Fruit fly (Drosophila melanogaster) whole organism, embryonic: ENCODE results near the gene CG14915.
A peak's percentile ranks its signal among the peaks of the same experiment; 100 is the strongest.

ENCODE experiments used
- Antp ChIP-seq: fragments of 200-800 bp; sonication (Bioruptor generic); optimal IDR thresholded peaks from 3 replicates; lab custom pipeline; 2016; ENCODE audit warnings: missing biosample characterization, missing genetic modification characterization
- Bgb ChIP-seq: fragments of 200-800 bp; sonication (Bioruptor generic); IDR thresholded peaks from 2 replicates; pipeline ENCODE4 v1.3.6; 2022; ENCODE audit warnings: missing biosample characterization, missing genetic modification characterization; ENCODE audit not compliant: partially characterized antibody
- CG10274 ChIP-seq: fragments of 200-800 bp; sonication (Bioruptor generic); optimal IDR thresholded peaks from 3 replicates; lab custom pipeline; 2017; ENCODE audit warnings: missing biosample characterization, mild to moderate bottlenecking, missing genetic modification characterization
- CG15269 ChIP-seq: fragments of 200-800 bp; sonication (Bioruptor generic); optimal IDR thresholded peaks from 2 replicates; lab custom pipeline; 2018; ENCODE audit warnings: missing biosample characterization, mild to moderate bottlenecking, missing genetic modification characterization, moderate library complexity
- CG17359 ChIP-seq: fragments of 200-800 bp; sonication (Bioruptor generic); optimal IDR thresholded peaks from 3 replicates; lab custom pipeline; 2018; ENCODE audit warnings: missing biosample characterization, mild to moderate bottlenecking, missing genetic modification characterization, moderate library complexity
- CG17829 ChIP-seq: fragments of 200-800 bp; optimal IDR thresholded peaks from 2 replicates; lab custom pipeline; 2019; ENCODE audit warnings: missing biosample characterization, mild to moderate bottlenecking, missing genetic modification characterization, moderate library complexity
- CG32772 ChIP-seq: fragments of 200-800 bp; sonication (Bioruptor generic); IDR thresholded peaks from 2 replicates; pipeline ENCODE4 v1.3.6; 2022; ENCODE audit warnings: missing biosample characterization, missing genetic modification characterization
- CG3281 ChIP-seq: fragments of 200-800 bp; sonication (Bioruptor generic); optimal IDR thresholded peaks from 3 replicates; lab custom pipeline; 2017; ENCODE audit warnings: missing biosample characterization, mild to moderate bottlenecking, missing genetic modification characterization
- CG4820 ChIP-seq: fragments of 200-800 bp; sonication (Bioruptor generic); optimal IDR thresholded peaks from 3 replicates; lab custom pipeline; 2016; ENCODE audit warnings: missing biosample characterization, missing genetic modification characterization
- CG7357 ChIP-seq: fragments of 200-800 bp; sonication (Bioruptor generic); IDR thresholded peaks from 3 replicates; pipeline ENCODE4 v1.3.6; 2022; ENCODE audit warnings: missing biosample characterization, missing genetic modification characterization
- CG7839 ChIP-seq: fragments of 200-800 bp; sonication (Bioruptor generic); optimal IDR thresholded peaks from 3 replicates; lab custom pipeline; 2018; ENCODE audit warnings: missing biosample characterization, mild to moderate bottlenecking, missing genetic modification characterization, moderate library complexity
- CG7963 ChIP-seq: fragments of 200-800 bp; sonication (Bioruptor generic); IDR thresholded peaks from 3 replicates; pipeline ENCODE4 v1.3.6; 2022; ENCODE audit warnings: missing biosample characterization, missing genetic modification characterization; ENCODE audit not compliant: partially characterized antibody
- CG8281 ChIP-seq: fragments of 200-800 bp; sonication (Bioruptor generic); optimal IDR thresholded peaks from 2 replicates; lab custom pipeline; 2018; ENCODE audit warnings: missing biosample characterization, mild to moderate bottlenecking, missing genetic modification characterization, moderate library complexity
- CG8944 ChIP-seq: fragments of 200-800 bp; sonication (Bioruptor generic); optimal IDR thresholded peaks from 3 replicates; lab custom pipeline; 2016; ENCODE audit warnings: missing biosample characterization, missing genetic modification characterization
- CHES-1-like ChIP-seq: fragments of 200-800 bp; sonication (Bioruptor generic); optimal IDR thresholded peaks from 2 replicates; lab custom pipeline; 2016; ENCODE audit warnings: missing biosample characterization, missing genetic modification characterization
- Chrac-16 ChIP-seq: fragments of 200-800 bp; sonication (Bioruptor generic); optimal IDR thresholded peaks from 3 replicates; lab custom pipeline; 2016; ENCODE audit warnings: missing biosample characterization, missing genetic modification characterization
- Dad ChIP-seq: fragments of 200-800 bp; sonication (Bioruptor generic); optimal IDR thresholded peaks from 3 replicates; lab custom pipeline; 2016; ENCODE audit warnings: missing biosample characterization, missing genetic modification characterization
- Jarid2 ChIP-seq: fragments of 200-800 bp; sonication (Bioruptor generic); optimal IDR thresholded peaks from 3 replicates; lab custom pipeline; 2017; ENCODE audit warnings: mild to moderate bottlenecking, missing biosample characterization, missing genetic modification reagents, missing genetic modification characterization
- Lpt ChIP-seq: fragments of >200 bp; optimal IDR thresholded peaks from 2 replicates; lab custom pipeline; 2018; ENCODE audit warnings: missing biosample characterization, missing genetic modification characterization
- Mad ChIP-seq: fragments of 200-800 bp; sonication (Bioruptor generic); optimal IDR thresholded peaks from 2 replicates; lab custom pipeline; 2016; ENCODE audit warnings: missing biosample characterization, missing genetic modification characterization
- NK7.1 ChIP-seq: fragments of 200-800 bp; sonication (Bioruptor generic); optimal IDR thresholded peaks from 3 replicates; lab custom pipeline; 2016; ENCODE audit warnings: missing biosample characterization, missing genetic modification characterization
- NfI ChIP-seq: fragments of 200-800 bp; sonication (Bioruptor generic); optimal IDR thresholded peaks from 3 replicates; lab custom pipeline; 2018; ENCODE audit warnings: missing biosample characterization, mild to moderate bottlenecking, missing genetic modification characterization, moderate library complexity
- Opbp ChIP-seq: fragments of 200-800 bp; sonication (Bioruptor generic); IDR thresholded peaks from 3 replicates; pipeline ENCODE4 v1.3.6; 2022; ENCODE audit warnings: missing biosample characterization, missing genetic modification characterization; ENCODE audit not compliant: partially characterized antibody
- Pdp1 ChIP-seq, 2 experiments: fragments of 200-800 bp; sonication (Bioruptor generic); optimal IDR thresholded peaks; 3 replicates each; lab custom pipeline; 2016; ENCODE audit warnings: missing biosample characterization in 2 of 2, missing genetic modification characterization in 2 of 2, mild to moderate bottlenecking in 1 of 2, moderate library complexity in 1 of 2
- Ravus ChIP-seq: fragments of 200-800 bp; sonication (Bioruptor generic); IDR thresholded peaks from 2 replicates; pipeline ENCODE4 v1.3.6; 2022; ENCODE audit warnings: missing biosample characterization, missing genetic modification characterization
- Tbp ChIP-seq: fragments of >200 bp; optimal IDR thresholded peaks from 2 replicates; lab custom pipeline; 2018; ENCODE audit warnings: missing biosample characterization, missing genetic modification characterization
- Vsx1 ChIP-seq: fragments of 200-800 bp; sonication (Bioruptor generic); optimal IDR thresholded peaks from 2 replicates; lab custom pipeline; 2017; ENCODE audit warnings: missing biosample characterization, mild to moderate bottlenecking, missing genetic modification characterization, missing genetic modification reagents
- Xbp1 ChIP-seq: fragments of 200-800 bp; sonication (Bioruptor generic); optimal IDR thresholded peaks from 3 replicates; lab custom pipeline; 2016; ENCODE audit warnings: missing biosample characterization, mild to moderate bottlenecking, missing genetic modification characterization
- Xrp1 ChIP-seq: fragments of 200-800 bp; sonication (Bioruptor generic); IDR thresholded peaks from 2 replicates; pipeline ENCODE4 v1.3.6; 2022; ENCODE audit warnings: missing biosample characterization, missing genetic modification characterization
- aop ChIP-seq: fragments of 200-800 bp; sonication (Bioruptor generic); IDR thresholded peaks from 2 replicates; pipeline ENCODE4 v1.3.6; 2022; ENCODE audit warnings: missing biosample characterization, missing genetic modification characterization
- ato ChIP-seq: fragments of 200-800 bp; sonication (Bioruptor generic); IDR thresholded peaks from 2 replicates; pipeline ENCODE4 v1.3.6; 2022; ENCODE audit warnings: missing biosample characterization, missing genetic modification characterization; ENCODE audit not compliant: partially characterized antibody
- az2 ChIP-seq: fragments of 200-800 bp; sonication (Bioruptor generic); optimal IDR thresholded peaks from 3 replicates; lab custom pipeline; 2016; ENCODE audit warnings: missing biosample characterization, missing genetic modification characterization
- chif ChIP-seq, 2 experiments: fragments of 200-800 bp; sonication (Bioruptor generic); optimal IDR thresholded peaks; 3 replicates each; lab custom pipeline; 2016; ENCODE audit warnings: missing biosample characterization in 2 of 2, missing genetic modification characterization in 2 of 2
- dati ChIP-seq: fragments of 200-800 bp; sonication (Bioruptor generic); IDR thresholded peaks from 2 replicates; pipeline ENCODE4 v1.3.6; 2022; ENCODE audit warnings: missing biosample characterization, missing genetic modification characterization
- dimm ChIP-seq: fragments of 200-800 bp; sonication (Bioruptor generic); IDR thresholded peaks from 2 replicates; pipeline ENCODE4 v1.3.6; 2022; ENCODE audit warnings: missing biosample characterization, missing genetic modification characterization
- dmrt99B ChIP-seq: fragments of 200-800 bp; sonication (Bioruptor generic); optimal IDR thresholded peaks from 2 replicates; lab custom pipeline; 2018; ENCODE audit warnings: missing biosample characterization, mild to moderate bottlenecking, missing genetic modification characterization, moderate library complexity
- dpn ChIP-seq, 2 experiments: fragments of 200-800 bp; sonication (Bioruptor generic); optimal IDR thresholded peaks; 3 replicates each; lab custom pipeline; 2016; ENCODE audit warnings: missing biosample characterization in 2 of 2, missing genetic modification characterization in 2 of 2
- exex ChIP-seq: fragments of 200-800 bp; sonication (Bioruptor generic); optimal IDR thresholded peaks from 4 replicates; lab custom pipeline; 2018; ENCODE audit warnings: missing biosample characterization, mild to moderate bottlenecking, missing genetic modification characterization, moderate library complexity
- fd102C ChIP-seq: fragments of 200-800 bp; sonication (Bioruptor generic); optimal IDR thresholded peaks from 2 replicates; lab custom pipeline; 2018; ENCODE audit warnings: missing biosample characterization, mild to moderate bottlenecking, missing genetic modification characterization, moderate library complexity
- fd96Cb ChIP-seq: fragments of 200-800 bp; sonication (Bioruptor generic); optimal IDR thresholded peaks from 2 replicates; lab custom pipeline; 2018; ENCODE audit warnings: missing biosample characterization, mild to moderate bottlenecking, missing genetic modification characterization, moderate library complexity
- fru ChIP-seq: fragments of >200 bp; optimal IDR thresholded peaks from 2 replicates; lab custom pipeline; 2017
- hth ChIP-seq: fragments of >200 bp; optimal IDR thresholded peaks from 2 replicates; lab custom pipeline; 2017; ENCODE audit warnings: inconsistent platforms
- lbe ChIP-seq: fragments of 200-800 bp; sonication (Bioruptor generic); optimal IDR thresholded peaks from 2 replicates; lab custom pipeline; 2016; ENCODE audit warnings: missing biosample characterization, mild to moderate bottlenecking, missing genetic modification characterization
- lov ChIP-seq, 2 experiments: fragments of 200-800 bp in 1 of 2; fragments of >200 bp in 1 of 2; sonication (Bioruptor generic) in 1 of 2; IDR thresholded peaks in 1 of 2; optimal IDR thresholded peaks in 1 of 2; 2 replicates in 1 of 2; 3 replicates in 1 of 2; pipeline versions ENCODE4 v1.3.6 to Lab custom; 2017 to 2022; ENCODE audit warnings: missing biosample characterization in 1 of 2, missing genetic modification characterization in 1 of 2
- nom ChIP-seq: fragments of 200-800 bp; sonication (Bioruptor generic); optimal IDR thresholded peaks from 2 replicates; lab custom pipeline; 2017; ENCODE audit warnings: missing biosample characterization, missing genetic modification characterization, mild to moderate bottlenecking, moderate library complexity, missing genetic modification reagents
- sens-2 ChIP-seq: fragments of 200-800 bp; sonication (Bioruptor generic); IDR thresholded peaks from 2 replicates; pipeline ENCODE4 v1.3.6; 2022; ENCODE audit warnings: missing biosample characterization, missing genetic modification characterization
- seq ChIP-seq: fragments of 200-800 bp; sonication (Bioruptor generic); IDR thresholded peaks from 2 replicates; pipeline ENCODE4 v1.3.6; 2022; ENCODE audit warnings: missing biosample characterization, missing genetic modification characterization
- slou ChIP-seq: fragments of 200-800 bp; sonication (Bioruptor generic); optimal IDR thresholded peaks from 3 replicates; lab custom pipeline; 2016; ENCODE audit warnings: missing biosample characterization, missing genetic modification characterization
- ssp ChIP-seq: fragments of 200-800 bp; sonication (Bioruptor generic); IDR thresholded peaks from 2 replicates; pipeline ENCODE4 v1.3.6; 2022; ENCODE audit warnings: missing biosample characterization, missing genetic modification characterization
- trh ChIP-seq: fragments of 200-800 bp; sonication (Bioruptor generic); optimal IDR thresholded peaks from 2 replicates; lab custom pipeline; 2016; ENCODE audit warnings: missing biosample characterization, missing genetic modification characterization
- zen2 ChIP-seq: fragments of 200-800 bp; sonication (Bioruptor generic); IDR thresholded peaks from 3 replicates; pipeline ENCODE4 v1.3.6; 2022; ENCODE audit warnings: missing biosample characterization, missing genetic modification characterization; ENCODE audit not compliant: partially characterized antibody

Gene CG14915

DNA sequence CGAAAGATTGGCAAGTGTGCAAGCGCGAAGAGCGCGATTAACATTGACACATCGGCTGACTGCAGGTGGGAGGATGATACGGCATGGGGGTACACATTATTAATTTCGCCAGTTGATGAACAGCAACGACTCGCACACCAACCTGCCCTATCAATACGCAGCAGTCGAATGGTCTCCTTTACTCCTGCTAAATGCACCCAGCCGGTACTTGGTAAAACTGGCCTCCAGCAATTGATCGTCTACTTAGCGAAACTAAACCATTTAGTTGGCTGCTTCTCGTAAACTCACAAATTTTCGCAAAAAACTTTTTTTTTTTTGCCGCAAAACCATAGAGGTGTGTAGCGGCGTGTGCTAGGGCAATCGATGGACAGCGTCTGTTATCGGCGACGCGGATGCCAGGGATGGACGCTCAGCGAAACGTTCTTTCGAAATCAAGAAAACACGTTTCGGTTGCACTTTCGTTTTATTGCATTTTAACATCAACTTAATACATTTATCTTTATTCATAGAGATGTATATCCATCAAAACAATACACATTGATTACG, 29.8 kb downstream of the CG14915 start, which contains the start of gene Ge-1 (continued):
- no peak for TF ChIP-seq chif (GFP tag; optimal IDR thresholded peaks at IDR 0.05; lab: Kevin White, UChicago)
- TF ChIP-seq Bgb (GFP tag; lab: Robert Waterston, UW) = peak; percentile 57
- no peak for TF ChIP-seq Dad (GFP tag; lab: Kevin White, UChicago)
- TF ChIP-seq Xbp1 (GFP tag; lab: Kevin White, UChicago) = no peak
- peak; percentile 53; the same call in 2 of the 3 replicates for TF ChIP-seq Opbp (GFP tag; lab: Robert Waterston, UW)
- peak; percentile 25 for TF ChIP-seq CG17829 (tag; lab: Kevin White, UChicago)
- TF ChIP-seq hth (lab: Kevin White, UChicago) = no peak
- TF ChIP-seq Vsx1 (GFP tag; lab: Kevin White, UChicago) = no peak
- TF ChIP-seq exex (tag; lab: Kevin White, UChicago) = no peak
- TF ChIP-seq Tbp (GFP tag; lab: Kevin White, UChicago) = no peak
- no peak for TF ChIP-seq CG10274 (GFP tag; lab: Kevin White, UChicago)
- no peak for TF ChIP-seq dmrt99B (tag; lab: Kevin White, UChicago)
- TF ChIP-seq NfI = no peak
- no peak for TF ChIP-seq Antp (GFP tag; lab: Kevin White, UChicago)
- TF ChIP-seq dimm = no peak
- TF ChIP-seq Chrac-16 (GFP tag; lab: Kevin White, UChicago) = no peak
- TF ChIP-seq zen2 = no peak; the same call in 2 of the 3 replicates
- no peak for TF ChIP-seq trh (GFP tag; lab: Kevin White, UChicago)
- no peak for TF ChIP-seq dati (GFP tag; lab: Robert Waterston, UW)
- no peak for TF ChIP-seq seq
- no peak for TF ChIP-seq NK7.1 (GFP tag; lab: Kevin White, UChicago)
- TF ChIP-seq CG15269 (tag; lab: Kevin White, UChicago) = no peak
- no peak for TF ChIP-seq ato (GFP tag; lab: Robert Waterston, UW)
- no peak for TF ChIP-seq CG8944
- peak; percentile 38; the same call in 1 of the 2 replicates for TF ChIP-seq Xrp1 (GFP tag; lab: Robert Waterston, UW)
- no peak for TF ChIP-seq Jarid2 (GFP tag; lab: Kevin White, UChicago)
- no peak for TF ChIP-seq nom (GFP tag; lab: Kevin White, UChicago)
- TF ChIP-seq lbe (GFP tag; lab: Kevin White, UChicago) = no peak
- TF ChIP-seq lov (optimal IDR thresholded peaks at IDR 0.05; lab: Kevin White, UChicago) = no peak
- no peak for TF ChIP-seq lov (GFP tag; IDR thresholded peaks at IDR 0.05; lab: Robert Waterston, UW)
- no peak for TF ChIP-seq fd102C
- TF ChIP-seq CG17359 = peak; percentile 40
- no peak for TF ChIP-seq sens-2 (GFP tag; lab: Robert Waterston, UW)
- TF ChIP-seq CG32772 (GFP tag; lab: Robert Waterston, UW) = peak; percentile 79
- no peak for TF ChIP-seq dpn (GFP tag; optimal IDR thresholded peaks at IDR 0.05; lab: Kevin White, UChicago)
- TF ChIP-seq Lpt (GFP tag; lab: Kevin White, UChicago) = no peak
- no peak for TF ChIP-seq CG4820 (GFP tag; lab: Kevin White, UChicago)
- no peak for TF ChIP-seq CG8281
- TF ChIP-seq az2 (GFP tag; lab: Kevin White, UChicago) = no peak
- TF ChIP-seq CG3281 (GFP tag; lab: Kevin White, UChicago) = no peak
- no peak for TF ChIP-seq ssp (GFP tag; lab: Robert Waterston, UW)
- no peak for TF ChIP-seq Ravus
- no peak for TF ChIP-seq Pdp1 (GFP tag; optimal IDR thresholded peaks at IDR 0.05; lab: Kevin White, UChicago)
- no peak for TF ChIP-seq aop (GFP tag; lab: Robert Waterston, UW)
- no peak for TF ChIP-seq CG7357 (GFP tag; lab: Robert Waterston, UW)
- no peak for TF ChIP-seq CG7963 (GFP tag; lab: Robert Waterston, UW)
- no peak for TF ChIP-seq fd96Cb (tag; lab: Kevin White, UChicago)
- TF ChIP-seq CG7839 = no peak
- no peak for TF ChIP-seq Mad (GFP tag; lab: Kevin White, UChicago)
- TF ChIP-seq fru (lab: Kevin White, UChicago) = no peak
- peak; percentile 29 for TF ChIP-seq CHES-1-like (GFP tag; lab: Kevin White, UChicago)
- no peak for TF ChIP-seq slou
